Worm (Caenorhabditis elegans) whole organism, young adult: ENCODE results near the gene M02E1.3.
"Not testable (repeated sequence)": the region's sequence is repeated elsewhere in the genome, so short reads cannot be mapped to it uniquely, and the experiment has no call there.

Experiments used
- F39B2.1 ChIP-seq: fragments of 200-800 bp; sonication (Bioruptor generic); IDR thresholded peaks from 2 replicates; pipeline ENCODE4 v1.3.6; 2022; ENCODE audit warnings: missing genetic modification reagents, missing genetic modification characterization, missing compliant biosample characterization
- F57C9.4 ChIP-seq: sonication (generic microtip); optimal IDR thresholded peaks from 2 replicates; lab custom pipeline; 2017; ENCODE audit warnings: mild to moderate bottlenecking, missing genetic modification characterization, missing compliant biosample characterization
- T26A5.8 ChIP-seq: sonication (generic microtip); optimal IDR thresholded peaks from 2 replicates; lab custom pipeline; 2016; ENCODE audit warnings: missing genetic modification characterization, missing compliant biosample characterization
- Y56A3A.18 ChIP-seq: fragments of 200-800 bp; sonication (Bioruptor generic); IDR thresholded peaks from 2 replicates; pipeline ENCODE4 v1.3.6; 2022; ENCODE audit warnings: missing genetic modification reagents, missing genetic modification characterization, missing compliant biosample characterization
- Y79H2A.3 ChIP-seq: fragments of 200-800 bp; sonication (Bioruptor generic); conservative IDR thresholded peaks from 2 replicates; pipeline ENCODE4 v1.3.6; 2022; ENCODE audit warnings: missing genetic modification reagents, missing genetic modification characterization, missing compliant biosample characterization
- aptf-3 ChIP-seq: fragments of 200-800 bp; sonication (Bioruptor generic); IDR thresholded peaks from 2 replicates; pipeline ENCODE4 v1.3.6; 2022; ENCODE audit warnings: missing genetic modification characterization, missing compliant biosample characterization
- bed-1 ChIP-seq: fragments of 200-800 bp; sonication (Bioruptor generic); IDR thresholded peaks from 2 replicates; pipeline ENCODE4 v1.3.6; 2022; ENCODE audit warnings: missing genetic modification reagents, missing genetic modification characterization, missing compliant biosample characterization
- ccch-3 ChIP-seq: fragments of 200-800 bp; sonication (Bioruptor generic); optimal IDR thresholded peaks from 2 replicates; lab custom pipeline; 2018; ENCODE audit warnings: mild to moderate bottlenecking, missing genetic modification characterization, missing compliant biosample characterization
- cebp-1 ChIP-seq, 2 experiments: fragments of 200-800 bp in 1 of 2; sonication (Bioruptor generic) in 1 of 2; sonication (generic microtip) in 1 of 2; IDR thresholded peaks in 1 of 2; optimal IDR thresholded peaks in 1 of 2; 2 replicates each; pipeline versions ENCODE4 v1.3.6 to Lab custom; 2017 to 2022; ENCODE audit warnings: missing compliant biosample characterization in 2 of 2, missing genetic modification characterization in 2 of 2, mild to moderate bottlenecking in 1 of 2, missing genetic modification reagents in 1 of 2, moderate library complexity in 1 of 2
- ceh-100 ChIP-seq: fragments of 200-800 bp; sonication (Bioruptor generic); IDR thresholded peaks from 2 replicates; pipeline ENCODE4 v1.3.6; 2022; ENCODE audit warnings: missing genetic modification reagents, missing genetic modification characterization, missing compliant biosample characterization
- ceh-27 ChIP-seq: fragments of 200-800 bp; sonication (Bioruptor generic); optimal IDR thresholded peaks from 2 replicates; lab custom pipeline; 2018; ENCODE audit warnings: mild to moderate bottlenecking, missing genetic modification characterization, moderate library complexity, missing compliant biosample characterization
- ceh-40 ChIP-seq: fragments of 200-800 bp; sonication (Bioruptor generic); IDR thresholded peaks from 2 replicates; pipeline ENCODE4 v1.3.6; 2022; ENCODE audit warnings: missing genetic modification characterization, missing compliant biosample characterization
- ceh-79 ChIP-seq: sonication (generic microtip); optimal IDR thresholded peaks from 2 replicates; lab custom pipeline; 2017; ENCODE audit warnings: mild to moderate bottlenecking, missing genetic modification characterization, missing compliant biosample characterization
- chd-7 ChIP-seq: sonication (generic microtip); optimal IDR thresholded peaks from 2 replicates; lab custom pipeline; 2016; ENCODE audit warnings: mild to moderate bottlenecking, missing genetic modification characterization, moderate library complexity, missing compliant biosample characterization
- dox-1 ChIP-seq: fragments of 200-800 bp; sonication (Bioruptor generic); IDR thresholded peaks from 2 replicates; pipeline ENCODE4 v1.3.6; 2022; ENCODE audit warnings: missing genetic modification reagents, missing genetic modification characterization, missing compliant biosample characterization
- egl-18 ChIP-seq: fragments of 200-800 bp; sonication (Bioruptor generic); IDR thresholded peaks from 2 replicates; pipeline ENCODE4 v1.3.6; 2022; ENCODE audit warnings: missing genetic modification reagents, missing genetic modification characterization, missing compliant biosample characterization
- egrh-3 ChIP-seq: fragments of 200-800 bp; sonication (Bioruptor generic); IDR thresholded peaks from 2 replicates; pipeline ENCODE4 v1.3.6; 2022; ENCODE audit warnings: missing genetic modification reagents, missing genetic modification characterization, missing compliant biosample characterization
- ekl-4 ChIP-seq: fragments of 200-800 bp; sonication (Bioruptor generic); IDR thresholded peaks from 2 replicates; pipeline ENCODE4 v1.3.6; 2022; ENCODE audit warnings: missing genetic modification reagents, missing genetic modification characterization, missing compliant biosample characterization
- fkh-3 ChIP-seq: sonication (generic microtip); optimal IDR thresholded peaks from 2 replicates; lab custom pipeline; 2016; ENCODE audit warnings: mild to moderate bottlenecking, missing genetic modification characterization, missing compliant biosample characterization
- gei-17 ChIP-seq: fragments of 200-800 bp; sonication (Bioruptor generic); optimal IDR thresholded peaks from 2 replicates; lab custom pipeline; 2018; ENCODE audit warnings: mild to moderate bottlenecking, missing genetic modification characterization, missing compliant biosample characterization
- hmg-1.2 ChIP-seq: fragments of 200-800 bp; sonication (Bioruptor generic); IDR thresholded peaks from 2 replicates; pipeline ENCODE4 v1.3.6; 2022; ENCODE audit warnings: missing genetic modification reagents, missing genetic modification characterization, missing compliant biosample characterization
- hsf-1 ChIP-seq: fragments of 200-800 bp; sonication (Bioruptor generic); IDR thresholded peaks from 2 replicates; pipeline ENCODE4 v1.3.6; 2022; ENCODE audit warnings: missing genetic modification reagents, missing genetic modification characterization, missing compliant biosample characterization
- let-607 ChIP-seq, 2 experiments: fragments of 200-800 bp in 1 of 2; sonication (Bioruptor generic) in 1 of 2; sonication (generic microtip) in 1 of 2; optimal IDR thresholded peaks; 2 replicates each; lab custom pipeline; 2016 to 2018; ENCODE audit warnings: mild to moderate bottlenecking in 2 of 2, missing compliant biosample characterization in 2 of 2, missing genetic modification characterization in 2 of 2, moderate library complexity in 2 of 2, missing genotype in 1 of 2
- lin-35 ChIP-seq, 3 experiments: fragments of 150-350 bp in 2 of 3; sonication (generic microtip) in 1 of 3; optimal IDR thresholded peaks; 2 replicates each; lab custom pipeline; 2014 to 2018; ENCODE audit warnings: missing biosample characterization in 3 of 3, missing genetic modification characterization in 3 of 3, missing genetic modification reagents in 3 of 3
- lsl-1 ChIP-seq: fragments of 200-800 bp; sonication (Bioruptor generic); optimal IDR thresholded peaks from 2 replicates; lab custom pipeline; 2018; ENCODE audit warnings: mild to moderate bottlenecking, missing genetic modification characterization, moderate library complexity, missing compliant biosample characterization
- madf-6 ChIP-seq: fragments of 200-800 bp; sonication (Bioruptor generic); IDR thresholded peaks from 2 replicates; pipeline ENCODE4 v1.3.6; 2022; ENCODE audit warnings: missing genetic modification reagents, missing genetic modification characterization, missing compliant biosample characterization
- mes-4 ChIP-seq: sonication (generic microtip); optimal IDR thresholded peaks from 2 replicates; lab custom pipeline; 2016; ENCODE audit warnings: missing genotype, missing genetic modification characterization, missing compliant biosample characterization
- nfyb-1 ChIP-seq: fragments of 200-800 bp; sonication (Bioruptor generic); IDR thresholded peaks from 2 replicates; pipeline ENCODE4 v1.3.6; 2022; ENCODE audit warnings: missing genetic modification reagents, missing genetic modification characterization, missing compliant biosample characterization
- pbrm-1 ChIP-seq: fragments of 200-800 bp; sonication (Bioruptor generic); IDR thresholded peaks from 2 replicates; pipeline ENCODE4 v1.3.6; 2022; ENCODE audit warnings: missing genetic modification reagents, missing genetic modification characterization, missing compliant biosample characterization
- pha-4 ChIP-seq: fragments of 150-350 bp; sonication (generic microtip); optimal IDR thresholded peaks from 2 replicates; lab custom pipeline; 2014; ENCODE audit warnings: missing biosample characterization, missing genetic modification reagents, missing genetic modification characterization
- rcor-1 ChIP-seq: fragments of 200-800 bp; sonication (Bioruptor generic); IDR thresholded peaks from 2 replicates; pipeline ENCODE4 v1.3.6; 2022; ENCODE audit warnings: missing genetic modification reagents, missing genetic modification characterization, missing compliant biosample characterization
- rec-8 ChIP-seq, 2 experiments: sonication (generic microtip); optimal IDR thresholded peaks; 2 replicates each; lab custom pipeline; 2016; ENCODE audit warnings: mild to moderate bottlenecking in 2 of 2, missing genetic modification characterization in 2 of 2, missing genetic modification reagents in 2 of 2, missing genotype in 2 of 2, missing biosample characterization in 1 of 2, missing compliant biosample characterization in 1 of 2, moderate library complexity in 1 of 2
- sdz-38 ChIP-seq: sonication (generic microtip); optimal IDR thresholded peaks from 2 replicates; lab custom pipeline; 2016; ENCODE audit warnings: missing genotype, missing genetic modification characterization, missing compliant biosample characterization
- ztf-25 ChIP-seq: fragments of 200-800 bp; sonication (Bioruptor generic); IDR thresholded peaks from 2 replicates; pipeline ENCODE4 v1.3.6; 2022; ENCODE audit warnings: missing genetic modification reagents, missing genetic modification characterization, missing compliant biosample characterization
- ztf-28 ChIP-seq: fragments of 200-800 bp; sonication (Bioruptor generic); IDR thresholded peaks from 2 replicates; pipeline ENCODE4 v1.3.6; 2022; ENCODE audit warnings: missing genetic modification reagents, missing genetic modification characterization, missing compliant biosample characterization
- ztf-3 ChIP-seq: fragments of 200-800 bp; sonication (Bioruptor generic); optimal IDR thresholded peaks from 2 replicates; lab custom pipeline; 2018; ENCODE audit warnings: mild to moderate bottlenecking, missing genetic modification characterization, missing compliant biosample characterization
- ztf-6 ChIP-seq: fragments of 200-800 bp; sonication (Bioruptor generic); IDR thresholded peaks from 2 replicates; pipeline ENCODE4 v1.3.6; 2022; ENCODE audit warnings: missing genetic modification reagents, missing genetic modification characterization, missing compliant biosample characterization

Gene M02E1.3

DNA sequence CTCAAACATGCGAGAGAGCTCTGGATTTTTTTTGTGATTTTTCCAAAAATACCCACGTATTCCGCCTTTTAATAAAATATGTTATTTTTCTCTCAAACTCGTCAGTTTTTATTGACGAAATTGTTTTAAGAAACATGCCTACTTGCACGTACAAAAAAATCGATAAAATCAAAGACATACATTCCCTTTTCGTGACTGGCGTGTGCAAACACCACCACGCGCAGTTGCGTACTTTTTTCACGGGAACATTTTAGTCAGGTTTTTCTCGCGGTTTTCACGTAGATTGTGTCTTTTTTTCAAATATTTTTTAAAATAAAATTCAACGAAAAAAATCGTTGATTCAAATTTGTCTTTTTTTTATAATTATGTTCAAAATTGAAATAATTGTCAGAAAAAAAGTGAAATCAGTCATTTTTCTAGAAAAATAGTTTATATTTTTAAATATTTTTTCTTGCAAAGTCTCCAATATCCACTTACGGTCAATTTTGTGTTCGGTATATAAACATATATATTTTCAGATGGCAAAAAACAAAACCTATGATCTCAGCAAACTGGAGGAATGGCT lies 3.4 kb downstream of the M02E1.3 start, which contains the start of gene M02E1.1 (continued):
- TF ChIP-seq gei-17 (GFP tag; lab: Kevin White, UChicago), result no peak
- no peak for TF ChIP-seq egrh-3
- TF ChIP-seq lin-35 (GFP tag; optimal IDR thresholded peaks at IDR 0.05; lab: Kevin White, UChicago), result no peak

ce11 chrX:328736-329135 lies 6.4 kb downstream of the M02E1.3 start:
- TF ChIP-seq let-607 (tag; optimal IDR thresholded peaks at IDR 0.05; lab: Kevin White, UChicago) (no peak), dox-1 (no peak), ceh-27 (no peak), mes-4 (tag; lab: Kevin White, UChicago) (no peak), T26A5.8 (tag; lab: Kevin White, UChicago) (no peak), fkh-3 (tag; lab: Kevin White, UChicago) (no peak), ceh-79 (tag; lab: Kevin White, UChicago) (no peak)

- peak; percentile 93 for TF ChIP-seq dox-1
- TF ChIP-seq ztf-25, result 0 out of 2 replicates have a peak, but pooled peaks have one; percentile 52
- TF ChIP-seq madf-6, result peak; percentile 47
- TF ChIP-seq cebp-1 (GFP tag; IDR thresholded peaks at IDR 0.05; lab: Robert Waterston, UW), result 0 out of 2 replicates have a peak, but pooled peaks have one; percentile 9
- TF ChIP-seq cebp-1 (tag; optimal IDR thresholded peaks at IDR 0.05; lab: Kevin White, UChicago), result not testable (repeated sequence)
- 0 out of 2 replicates have a peak, but pooled peaks have one; percentile 43 for TF ChIP-seq F39B2.1 (GFP tag; lab: Robert Waterston, UW)
- 0 out of 2 replicates have a peak, but pooled peaks have one; percentile 22 for TF ChIP-seq egrh-3
- TF ChIP-seq pbrm-1 (GFP tag; lab: Robert Waterston, UW), result peak; percentile 7; the same call in 1 of the 2 replicates
- 0 out of 2 replicates have a peak, but pooled peaks have one; percentile 39 for TF ChIP-seq Y79H2A.3
- 0 out of 2 replicates have a peak, but pooled peaks have one; percentile 54 for TF ChIP-seq ekl-4
- TF ChIP-seq ceh-40, result 0 out of 2 replicates have a peak, but pooled peaks have one; percentile 74
- peak; percentile 45; the same call in 1 of the 2 replicates for TF ChIP-seq ceh-100 (GFP tag; lab: Robert Waterston, UW)
- TF ChIP-seq nfyb-1 (GFP tag; lab: Robert Waterston, UW), result peak; percentile 64; the same call in 1 of the 2 replicates
- TF ChIP-seq hsf-1 (GFP tag; lab: Robert Waterston, UW), result peak; percentile 98
- peak; percentile 50; the same call in 1 of the 2 replicates for TF ChIP-seq rcor-1 (GFP tag; lab: Robert Waterston, UW)
Observed at ce11 chrX:330861-331260, 8.5 kb downstream of the M02E1.3 start.

ce11 chrX:332643-333042 lies 10.3 kb downstream of the M02E1.3 start:
- TF ChIP-seq sdz-38 (tag; lab: Kevin White, UChicago), result no peak
- TF ChIP-seq hmg-1.2 (GFP tag; lab: Robert Waterston, UW), result no peak
- no peak for TF ChIP-seq ccch-3 (GFP tag; lab: Kevin White, UChicago)
- no peak for TF ChIP-seq ztf-3
- no peak for TF ChIP-seq egl-18 (GFP tag; lab: Robert Waterston, UW)
- no peak for TF ChIP-seq aptf-3
- no peak for TF ChIP-seq bed-1 (GFP tag; lab: Robert Waterston, UW)
- TF ChIP-seq pha-4 (tag; lab: Kevin White, UChicago), result no peak
- TF ChIP-seq lsl-1 (GFP tag; lab: Kevin White, UChicago), result no peak
- TF ChIP-seq ztf-28, result no peak
- no peak for TF ChIP-seq F57C9.4 (tag; lab: Kevin White, UChicago)
- no peak for TF ChIP-seq rec-8 (tag; optimal IDR thresholded peaks at IDR 0.05; lab: Kevin White, UChicago)
- no peak for TF ChIP-seq fkh-3 (tag; lab: Kevin White, UChicago)
- TF ChIP-seq chd-7 (tag; lab: Kevin White, UChicago), result no peak
- no peak for TF ChIP-seq Y56A3A.18 (GFP tag; lab: Robert Waterston, UW)
- TF ChIP-seq ztf-6 (GFP tag; lab: Robert Waterston, UW), result no peak
- TF ChIP-seq, all 124 proteins: peak for 0
